Worm (Caenorhabditis elegans) whole organism, L2 larva: Measurements from ENCODE around the gene F35D11.3.

Experiments
- C34F6.9 ChIP-seq: fragments of 150-350 bp; optimal IDR thresholded peaks from 2 replicates; lab custom pipeline; 2014; ENCODE audit warnings: missing biosample characterization, missing genetic modification characterization
- F13H6.1 ChIP-seq: sonication (generic microtip); optimal IDR thresholded peaks from 2 replicates; lab custom pipeline; 2016; ENCODE audit warnings: missing genetic modification characterization, missing compliant biosample characterization
- Y55F3AM.14 ChIP-seq: fragments of 200-800 bp; sonication (Bioruptor generic); optimal IDR thresholded peaks from 2 replicates; lab custom pipeline; 2018; ENCODE audit warnings: mild to moderate bottlenecking, missing genetic modification characterization, missing compliant biosample characterization
- ZK546.5 ChIP-seq: sonication (generic microtip); optimal IDR thresholded peaks from 2 replicates; lab custom pipeline; 2017; ENCODE audit warnings: missing biosample characterization, missing genetic modification characterization
- alr-1 ChIP-seq: fragments of 150-350 bp; optimal IDR thresholded peaks from 2 replicates; lab custom pipeline; 2014; ENCODE audit warnings: missing biosample characterization, missing genetic modification characterization
- blmp-1 ChIP-seq: sonication (generic microtip); optimal IDR thresholded peaks from 2 replicates; lab custom pipeline; 2017; ENCODE audit warnings: missing genetic modification characterization, mild to moderate bottlenecking, missing compliant biosample characterization, antibody characterized with exemption, moderate library complexity; ENCODE audit not compliant: insufficient read depth
- crh-2 ChIP-seq: sonication (generic microtip); optimal IDR thresholded peaks from 2 replicates; lab custom pipeline; 2017; ENCODE audit warnings: missing biosample characterization, missing genetic modification characterization
- elt-1 ChIP-seq: fragments of 150-350 bp; optimal IDR thresholded peaks from 2 replicates; lab custom pipeline; 2014; ENCODE audit warnings: missing biosample characterization, missing genetic modification characterization
- elt-3 ChIP-seq: sonication (generic microtip); optimal IDR thresholded peaks from 2 replicates; lab custom pipeline; 2017; ENCODE audit warnings: missing biosample characterization, missing genetic modification characterization
- fos-1 ChIP-seq: fragments of 150-350 bp; optimal IDR thresholded peaks from 2 replicates; lab custom pipeline; 2014; ENCODE audit warnings: missing biosample characterization, missing genetic modification characterization
- lin-11 ChIP-seq: fragments of 150-350 bp; sonication (generic microtip); optimal IDR thresholded peaks from 2 replicates; lab custom pipeline; 2014; ENCODE audit warnings: missing biosample characterization, missing genetic modification characterization, inconsistent platforms, mixed read lengths
- lsy-2 ChIP-seq, 2 experiments: fragments of 150-350 bp in 1 of 2; sonication (generic microtip) in 1 of 2; optimal IDR thresholded peaks; 2 replicates each; lab custom pipeline; 2014 to 2017; ENCODE audit warnings: missing biosample characterization in 2 of 2, missing genetic modification characterization in 2 of 2
- mab-5 ChIP-seq: fragments of 150-350 bp; optimal IDR thresholded peaks from 2 replicates; lab custom pipeline; 2014; ENCODE audit warnings: missing biosample characterization, missing genetic modification characterization
- mdl-1 ChIP-seq, 2 experiments: fragments of 150-350 bp in 1 of 2; sonication (generic microtip) in 1 of 2; optimal IDR thresholded peaks; 2 replicates each; lab custom pipeline; 2017; ENCODE audit warnings: missing biosample characterization in 2 of 2, missing genetic modification characterization in 2 of 2
- nhr-10 ChIP-seq: sonication (generic microtip); optimal IDR thresholded peaks from 2 replicates; lab custom pipeline; 2017; ENCODE audit warnings: missing biosample characterization, missing genetic modification characterization
- nhr-11 ChIP-seq: fragments of 150-350 bp; optimal IDR thresholded peaks from 2 replicates; lab custom pipeline; 2014; ENCODE audit warnings: missing biosample characterization, missing genetic modification characterization
- nhr-129 ChIP-seq: fragments of 150-350 bp; optimal IDR thresholded peaks from 2 replicates; lab custom pipeline; 2014; ENCODE audit warnings: missing biosample characterization, missing genetic modification characterization
- nhr-23 ChIP-seq: fragments of 150-350 bp; optimal IDR thresholded peaks from 2 replicates; lab custom pipeline; 2014; ENCODE audit warnings: missing biosample characterization, missing genetic modification reagents, missing genetic modification characterization
- nhr-237 ChIP-seq: fragments of 150-350 bp; optimal IDR thresholded peaks from 2 replicates; lab custom pipeline; 2014; ENCODE audit warnings: missing biosample characterization, missing genetic modification characterization
- nhr-6 ChIP-seq: fragments of 150-350 bp; optimal IDR thresholded peaks from 2 replicates; lab custom pipeline; 2014; ENCODE audit warnings: missing biosample characterization, missing genetic modification characterization
- peb-1 ChIP-seq: fragments of 150-350 bp; optimal IDR thresholded peaks from 2 replicates; lab custom pipeline; 2014; ENCODE audit warnings: missing biosample characterization, missing genetic modification characterization
- skn-1 ChIP-seq: sonication (generic microtip); optimal IDR thresholded peaks from 2 replicates; lab custom pipeline; 2017; ENCODE audit warnings: missing biosample characterization, missing genetic modification characterization
- sma-9 ChIP-seq, 2 experiments: fragments of 150-350 bp in 1 of 2; sonication (generic microtip) in 1 of 2; optimal IDR thresholded peaks; 2 replicates each; lab custom pipeline; 2014 to 2016; ENCODE audit warnings: missing genetic modification characterization in 2 of 2, mild to moderate bottlenecking in 1 of 2, missing biosample characterization in 1 of 2, missing compliant biosample characterization in 1 of 2, missing genetic modification reagents in 1 of 2, moderate library complexity in 1 of 2
- unc-55 ChIP-seq: fragments of 150-350 bp; sonication (generic microtip); optimal IDR thresholded peaks from 3 replicates; lab custom pipeline; 2014; ENCODE audit warnings: missing biosample characterization, missing genetic modification reagents, missing genetic modification characterization
- unc-62 ChIP-seq: fragments of 150-350 bp; optimal IDR thresholded peaks from 2 replicates; lab custom pipeline; 2014; ENCODE audit warnings: missing biosample characterization, missing genetic modification reagents, missing genetic modification characterization
- zag-1 ChIP-seq: fragments of 150-350 bp; optimal IDR thresholded peaks from 2 replicates; lab custom pipeline; 2014; ENCODE audit warnings: missing biosample characterization, missing genetic modification characterization
- ztf-11 ChIP-seq: sonication (generic microtip); optimal IDR thresholded peaks from 2 replicates; lab custom pipeline; 2017; ENCODE audit warnings: missing biosample characterization, missing genetic modification characterization

F35D11.3 gene

ce11 chrII:4648785-4649184, 40.6 kb downstream of the F35D11.3 start, which contains the start of gene lgc-27:
TSS of gene lgc-27 (plus strand) at chrII:4649085.
- no peak for TF ChIP-seq zag-1 (tag; lab: Kevin White, UChicago)
- no peak for TF ChIP-seq alr-1 (tag; lab: Kevin White, UChicago)
- no peak for TF ChIP-seq F13H6.1 (tag; lab: Kevin White, UChicago)
- no peak for TF ChIP-seq blmp-1 (tag; lab: Kevin White, UChicago)
- no peak for TF ChIP-seq sma-9 (GFP tag; optimal IDR thresholded peaks at IDR 0.05; lab: Kevin White, UChicago)
- TF ChIP-seq sma-9 (tag; optimal IDR thresholded peaks at IDR 0.05; lab: Kevin White, UChicago): no peak
- TF ChIP-seq ZK546.5 (tag; lab: Kevin White, UChicago): no peak
- no peak for TF ChIP-seq elt-3 (tag; lab: Kevin White, UChicago)
- no peak for TF ChIP-seq unc-62 (GFP tag; lab: Kevin White, UChicago)
- TF ChIP-seq nhr-23 (tag; lab: Kevin White, UChicago): no peak
- TF ChIP-seq unc-55: no peak
- TF ChIP-seq ztf-11: no peak
- TF ChIP-seq mab-5 (tag; lab: Kevin White, UChicago): no peak
- TF ChIP-seq elt-1 (tag; lab: Kevin White, UChicago): no peak

ce11 chrII:4650072-4650471, 41.9 kb downstream of the F35D11.3 start:
- TF ChIP-seq unc-62 (GFP tag; lab: Kevin White, UChicago): no peak

- TF ChIP-seq skn-1 (tag; lab: Kevin White, UChicago) (no peak), Y55F3AM.14 (GFP tag; lab: Kevin White, UChicago) (no peak), nhr-237 (tag; lab: Kevin White, UChicago) (no peak), mdl-1 (tag; optimal IDR thresholded peaks at IDR 0.05; lab: Kevin White, UChicago) (no peak), fos-1 (tag; lab: Kevin White, UChicago) (no peak), crh-2 (tag; lab: Kevin White, UChicago) (no peak), lsy-2 (tag; optimal IDR thresholded peaks at IDR 0.05; lab: Kevin White, UChicago) (no peak)
These were observed 47.7 kb downstream of the F35D11.3 start, which contains the start of gene fut-6 for ce11 chrII:4655834-4656233. TSS of gene fut-6 (minus strand) at chrII:4655934.

ce11 chrII:4657370-4657769, 49.2 kb downstream of the F35D11.3 start:
- TF ChIP-seq C34F6.9: no peak
- TF ChIP-seq fos-1 (tag; lab: Kevin White, UChicago): peak; percentile 49
- TF ChIP-seq elt-3 (tag; lab: Kevin White, UChicago): no peak
- TF ChIP-seq mdl-1 (tag; optimal IDR thresholded peaks at IDR 0.05; lab: Kevin White, UChicago): no peak
- no peak for TF ChIP-seq ztf-11
- no peak for TF ChIP-seq nhr-10 (tag; lab: Kevin White, UChicago)

ce11 chrII:4658245-4658644, 50.1 kb downstream of the F35D11.3 start:
- TF ChIP-seq lin-11 (tag; lab: Kevin White, UChicago) (no peak), C34F6.9 (no peak), nhr-129 (tag; lab: Kevin White, UChicago) (no peak), nhr-11 (tag; lab: Kevin White, UChicago) (no peak)
- TF ChIP-seq, all 48 proteins: peak for 0

ce11 chrII:4661278-4661677, 53.1 kb downstream of the F35D11.3 start, which contains the start of gene T05A7.13:
TSS of gene T05A7.13 (minus strand) at chrII:4661378.
- TF ChIP-seq zag-1 (tag; lab: Kevin White, UChicago): no peak
- no peak for TF ChIP-seq sma-9 (GFP tag; optimal IDR thresholded peaks at IDR 0.05; lab: Kevin White, UChicago)
- TF ChIP-seq sma-9 (tag; optimal IDR thresholded peaks at IDR 0.05; lab: Kevin White, UChicago): no peak
- no peak for TF ChIP-seq lsy-2 (tag; optimal IDR thresholded peaks at IDR 0.05; lab: Kevin White, UChicago)
- TF ChIP-seq peb-1 (tag; lab: Kevin White, UChicago): no peak
- no peak for TF ChIP-seq fos-1 (tag; lab: Kevin White, UChicago)
- TF ChIP-seq nhr-6: no peak
- TF ChIP-seq, all 48 proteins: peak for 0
